Fruit fly (Drosophila melanogaster) Kc167 (cell line): ENCODE data around the gene fiz.

Source experiments
- Myc ChIP-seq: fragments of >200 bp; optimal IDR thresholded peaks from 2 replicates; lab custom pipeline; 2017; ENCODE audit warnings: missing external identifiers
- Sin3A ChIP-seq: fragments of >200 bp; optimal IDR thresholded peaks from 2 replicates; lab custom pipeline; 2018; ENCODE audit warnings: missing external identifiers
- h ChIP-seq: fragments of >200 bp; optimal IDR thresholded peaks from 3 replicates; lab custom pipeline; 2018; ENCODE audit warnings: missing external identifiers
- insv ChIP-seq: fragments of >200 bp; optimal IDR thresholded peaks from 3 replicates; lab custom pipeline; 2018; ENCODE audit warnings: missing external identifiers
- psq ChIP-seq: fragments of >200 bp; optimal IDR thresholded peaks from 2 replicates; lab custom pipeline; 2017; ENCODE audit warnings: missing external identifiers
- ttk ChIP-seq: sonication (Bioruptor generic); optimal IDR thresholded peaks from 2 replicates; lab custom pipeline; 2017; ENCODE audit warnings: missing external identifiers

dm6 chrX:14923277-14924019, 13.9 kb upstream of the fiz start, which contains the start of gene CG9503:
- TF ChIP-seq Sin3A (lab: Kevin White, UChicago) (no peak), ttk (lab: Kevin White, UChicago) (no peak), insv (lab: Kevin White, UChicago) (no peak), Myc (lab: Kevin White, UChicago) (no peak), psq (lab: Kevin White, UChicago) (no peak), h (lab: Kevin White, UChicago) (no peak)
